Worm (Caenorhabditis elegans): Measurements from ENCODE around the gene nspg-6.

DNA sequence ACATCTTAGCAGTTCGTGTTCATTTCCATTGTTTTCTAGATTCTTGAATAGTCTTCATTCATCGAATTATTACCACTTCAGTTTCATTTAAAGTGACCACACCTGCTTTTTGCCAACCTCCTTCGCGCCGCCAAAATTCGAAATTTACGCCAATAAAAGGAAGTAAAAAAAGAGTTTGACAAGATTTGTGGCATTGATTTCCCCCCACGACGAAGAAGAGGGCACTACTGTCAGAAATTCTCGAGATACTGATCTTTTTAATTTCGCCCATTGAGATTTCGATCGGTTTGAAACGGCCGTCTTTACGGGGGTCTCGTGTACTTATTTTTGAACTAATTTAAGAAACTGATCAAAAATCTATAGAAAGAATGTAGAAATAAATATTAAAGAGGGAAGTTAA is 13.1 kb downstream of the nspg-6 start:
- no peak for TF ChIP-seq lin-15B (tag; optimal IDR thresholded peaks at IDR 0.05)
- no peak for TF ChIP-seq nhr-77 (tag; optimal IDR thresholded peaks at IDR 0.05)
- no peak for TF ChIP-seq nhr-84 (tag; optimal IDR thresholded peaks at IDR 0.05)
